Worm (Caenorhabditis elegans) whole organism, young adult: ENCODE results near the gene H39E23.2.

Source experiments
- F10E7.11 ChIP-seq: sonication (generic microtip); optimal IDR thresholded peaks from 2 replicates; lab custom pipeline; 2017; ENCODE audit warnings: mild to moderate bottlenecking, missing genetic modification characterization, moderate library complexity, missing compliant biosample characterization
- F22D6.2 ChIP-seq: sonication (generic microtip); optimal IDR thresholded peaks from 2 replicates; lab custom pipeline; 2016; ENCODE audit warnings: mild to moderate bottlenecking, missing genetic modification characterization, missing compliant biosample characterization
- chd-7 ChIP-seq: sonication (generic microtip); optimal IDR thresholded peaks from 2 replicates; lab custom pipeline; 2016; ENCODE audit warnings: mild to moderate bottlenecking, missing genetic modification characterization, moderate library complexity, missing compliant biosample characterization
- ets-4 ChIP-seq: fragments of 200-800 bp; sonication (Bioruptor generic); optimal IDR thresholded peaks from 2 replicates; lab custom pipeline; 2018; ENCODE audit warnings: mild to moderate bottlenecking, missing genetic modification characterization, missing compliant biosample characterization
- let-607 ChIP-seq, 2 experiments: fragments of 200-800 bp in 1 of 2; sonication (Bioruptor generic) in 1 of 2; sonication (generic microtip) in 1 of 2; optimal IDR thresholded peaks; 2 replicates each; lab custom pipeline; 2016 to 2018; ENCODE audit warnings: mild to moderate bottlenecking in 2 of 2, missing compliant biosample characterization in 2 of 2, missing genetic modification characterization in 2 of 2, moderate library complexity in 2 of 2, missing genotype in 1 of 2
- madf-6 ChIP-seq: fragments of 200-800 bp; sonication (Bioruptor generic); IDR thresholded peaks from 2 replicates; pipeline ENCODE4 v1.3.6; 2022; ENCODE audit warnings: missing genetic modification reagents, missing genetic modification characterization, missing compliant biosample characterization
- mcd-1 ChIP-seq: fragments of 200-800 bp; sonication (Bioruptor generic); IDR thresholded peaks from 2 replicates; pipeline ENCODE4 v1.3.6; 2022; ENCODE audit warnings: missing genetic modification reagents, missing genetic modification characterization, missing compliant biosample characterization
- ztf-3 ChIP-seq: fragments of 200-800 bp; sonication (Bioruptor generic); optimal IDR thresholded peaks from 2 replicates; lab custom pipeline; 2018; ENCODE audit warnings: mild to moderate bottlenecking, missing genetic modification characterization, missing compliant biosample characterization

ce11 chrV:14134757-14135441, 24.8 kb downstream of the H39E23.2 start:
- TF ChIP-seq mcd-1 (GFP tag; lab: Robert Waterston, UW): no peak
- TF ChIP-seq chd-7 (tag; lab: Kevin White, UChicago): no peak
- TF ChIP-seq F22D6.2 (tag; lab: Kevin White, UChicago): no peak
- no peak for TF ChIP-seq madf-6 (GFP tag; lab: Robert Waterston, UW)
- TF ChIP-seq F10E7.11 (tag; lab: Kevin White, UChicago): no peak
- no peak for TF ChIP-seq let-607 (tag; optimal IDR thresholded peaks at IDR 0.05; lab: Kevin White, UChicago)
- TF ChIP-seq ztf-3: no peak
- no peak for TF ChIP-seq ets-4
